Worm (Caenorhabditis elegans): Measurements from ENCODE around the gene C05G5.5.

C05G5.5 gene

DNA sequence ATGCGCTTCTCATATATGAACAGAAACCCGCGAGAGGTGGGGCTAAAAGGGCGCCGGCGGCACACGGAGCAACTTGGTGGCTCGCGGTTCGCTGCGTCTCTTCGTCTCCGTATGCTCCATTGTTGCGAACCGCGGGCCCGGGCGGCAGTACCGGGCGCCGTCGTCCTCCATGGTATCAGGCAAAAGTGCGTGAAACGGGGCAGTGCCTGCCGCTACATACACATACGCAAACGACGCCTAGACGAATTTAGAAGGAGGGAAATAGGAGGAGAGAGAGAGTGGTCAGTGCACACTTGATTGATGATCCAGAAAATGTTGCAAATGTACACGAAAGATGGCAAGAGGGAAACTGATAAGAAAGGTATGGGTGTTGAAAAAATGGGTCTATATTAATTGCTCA lies 16.4 kb downstream of the C05G5.5 start (continued):
- no peak for TF ChIP-seq xnd-1 (tag; optimal IDR thresholded peaks at IDR 0.05)

DNA sequence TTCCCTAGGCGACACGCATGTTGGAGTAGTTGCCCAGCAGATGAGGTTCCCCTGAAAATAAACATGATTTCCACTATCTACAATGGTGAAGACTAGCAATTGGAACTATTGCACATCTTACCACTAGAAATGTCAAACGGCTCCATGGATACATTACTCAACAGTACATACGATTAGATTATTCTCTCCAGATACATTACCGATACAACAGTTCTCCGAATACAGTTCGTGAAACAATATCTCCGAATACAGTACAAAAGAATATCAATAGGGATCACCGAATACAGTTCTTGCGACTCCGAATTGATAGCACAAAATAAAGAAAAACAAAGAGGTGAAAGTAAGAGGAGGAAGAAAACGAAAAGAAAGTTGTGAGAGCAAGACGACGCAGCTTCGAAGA lies 17.1 kb downstream of the C05G5.5 start, which contains the start of gene C05G5.7:
C05G5.7 (minus strand) TSS at position 1 of the 400 bp plus-strand sequence.
- TF ChIP-seq D2030.7 (GFP tag; IDR thresholded peaks at IDR 0.05), result no peak

DNA sequence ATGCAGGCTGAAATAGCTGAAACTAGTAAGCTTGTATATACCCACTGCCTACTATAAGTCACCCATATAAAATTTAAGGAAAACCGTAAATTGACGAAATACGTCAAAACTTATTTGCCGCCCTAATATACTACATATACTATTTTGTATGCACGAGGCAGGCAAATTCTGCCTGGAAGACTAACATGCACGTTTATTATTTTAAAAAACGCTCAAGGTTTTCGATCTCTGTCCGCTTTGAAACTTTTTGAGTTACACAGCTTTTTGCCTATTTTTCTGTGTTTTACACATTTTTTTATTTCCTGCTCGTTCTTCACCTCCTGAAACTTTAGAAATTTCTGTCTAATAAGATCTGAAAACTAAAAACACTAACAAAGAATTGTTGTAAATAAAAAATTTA lies 17.7 kb downstream of the C05G5.5 start:
- TF ChIP-seq bed-2 (GFP tag; IDR thresholded peaks at IDR 0.05) (no peak), nfyb-1 (GFP tag; IDR thresholded peaks at IDR 0.05) (no peak), ZK185.1 (tag; optimal IDR thresholded peaks at IDR 0.05; ENCODE audit: poor library complexity, severe bottlenecking) (no peak), ztf-22 (GFP tag; optimal IDR thresholded peaks at IDR 0.05) (no peak), ztf-28 (GFP tag; IDR thresholded peaks at IDR 0.05) (no peak), ztf-25 (GFP tag; IDR thresholded peaks at IDR 0.05) (no peak), nhr-27 (tag; optimal IDR thresholded peaks at IDR 0.05) (no peak)

DNA sequence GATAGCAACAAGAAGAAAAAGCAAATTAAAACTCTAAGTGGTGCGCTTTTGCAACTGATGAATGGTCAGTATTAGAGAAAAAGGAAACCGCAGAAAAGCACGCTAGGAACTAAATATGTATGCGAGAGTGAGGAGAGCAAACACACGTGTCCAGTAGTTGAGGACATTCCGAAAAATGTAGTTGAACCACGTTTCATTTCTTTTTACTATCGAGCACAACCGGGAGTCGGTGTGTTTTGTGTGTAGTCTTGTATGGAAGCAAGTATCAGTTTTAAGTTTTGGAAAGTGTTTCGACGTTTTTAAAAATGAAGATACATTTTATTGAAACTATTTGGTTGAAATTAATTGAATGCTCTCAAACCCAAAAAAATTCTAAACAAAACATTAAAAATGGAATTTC lies 20.9 kb downstream of the C05G5.5 start, which contains the start of gene C05G5.1:
C05G5.1 (minus strand) TSS at position 101 of the 400 bp plus-strand sequence.
- TF ChIP-seq madf-8 (GFP tag; conservative IDR thresholded peaks at IDR 0.05), result no peak

DNA sequence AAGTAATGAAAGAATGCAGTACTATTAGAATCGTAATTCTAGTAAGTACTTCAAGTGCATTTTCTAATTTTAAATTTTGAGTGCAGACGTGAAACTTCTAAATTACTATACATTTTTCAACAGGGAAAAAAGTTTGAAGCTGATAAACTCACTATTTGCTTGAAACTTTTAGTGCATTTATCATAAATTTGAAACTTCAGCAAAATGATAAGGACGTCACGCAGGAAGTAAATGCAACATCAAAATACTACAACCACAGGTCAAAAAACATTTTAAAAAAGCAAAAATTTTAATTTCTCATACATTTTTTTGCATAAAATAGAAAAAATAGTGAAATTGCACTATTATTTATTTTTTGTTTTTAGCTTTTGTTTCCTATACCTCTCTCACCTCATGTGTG lies 21.5 kb downstream of the C05G5.5 start:
- no peak for TF ChIP-seq nhr-179 (tag; optimal IDR thresholded peaks at IDR 0.05)
- no peak for TF ChIP-seq attf-3 (GFP tag; conservative IDR thresholded peaks at IDR 0.05)
- TF ChIP-seq ama-1 (optimal IDR thresholded peaks at IDR 0.05), result no peak
- no peak for TF ChIP-seq ama-1 (GFP tag; optimal IDR thresholded peaks at IDR 0.05)
- no peak for TF ChIP-seq lsl-1 (GFP tag; optimal IDR thresholded peaks at IDR 0.05)
- TF ChIP-seq akir-1 (GFP tag; optimal IDR thresholded peaks at IDR 0.05), result no peak
- no peak for TF ChIP-seq dpl-1 (GFP tag; optimal IDR thresholded peaks at IDR 0.05)
- no peak for TF ChIP-seq repo-1 (tag; optimal IDR thresholded peaks at IDR 0.05)
- TF ChIP-seq ceh-40 (GFP tag; IDR thresholded peaks at IDR 0.05), result no peak

DNA sequence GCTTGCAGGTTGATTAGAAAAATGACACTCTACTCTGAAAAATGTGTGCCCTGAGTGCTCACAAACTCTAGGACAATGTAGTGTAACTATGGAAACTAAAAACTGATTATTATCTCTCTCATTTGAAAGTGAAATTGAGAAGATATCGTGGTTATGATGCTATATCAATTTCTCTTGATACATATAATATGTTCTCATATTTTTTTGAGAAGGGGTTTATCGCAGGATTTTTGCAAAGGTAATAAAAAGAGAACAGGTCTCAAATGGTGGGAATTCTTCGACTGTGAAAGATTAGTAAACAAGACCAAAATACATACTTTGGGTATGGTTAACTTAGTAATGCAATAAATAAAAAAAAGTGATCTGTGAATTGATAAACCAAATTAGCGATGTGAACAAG lies 23.3 kb downstream of the C05G5.5 start:
- TF ChIP-seq nfyb-1 (GFP tag; IDR thresholded peaks at IDR 0.05) (no peak), ceh-79 (tag; optimal IDR thresholded peaks at IDR 0.05) (no peak), akir-1 (GFP tag; optimal IDR thresholded peaks at IDR 0.05) (no peak), ceh-100 (GFP tag; IDR thresholded peaks at IDR 0.05) (no peak), hrde-1 (tag; optimal IDR thresholded peaks at IDR 0.05; ENCODE audit: borderline replicate concordance) (no peak), hmg-1.2 (GFP tag; IDR thresholded peaks at IDR 0.05) (no peak), Y95B8A.8 (GFP tag; IDR thresholded peaks at IDR 0.05) (no peak), ccch-3 (GFP tag; optimal IDR thresholded peaks at IDR 0.05) (no peak), unc-62 (GFP tag; optimal IDR thresholded peaks at IDR 0.05) (no peak), T07F8.4 (tag; optimal IDR thresholded peaks at IDR 0.05) (no peak), mxl-1 (tag; optimal IDR thresholded peaks at IDR 0.05) (no peak)

DNA sequence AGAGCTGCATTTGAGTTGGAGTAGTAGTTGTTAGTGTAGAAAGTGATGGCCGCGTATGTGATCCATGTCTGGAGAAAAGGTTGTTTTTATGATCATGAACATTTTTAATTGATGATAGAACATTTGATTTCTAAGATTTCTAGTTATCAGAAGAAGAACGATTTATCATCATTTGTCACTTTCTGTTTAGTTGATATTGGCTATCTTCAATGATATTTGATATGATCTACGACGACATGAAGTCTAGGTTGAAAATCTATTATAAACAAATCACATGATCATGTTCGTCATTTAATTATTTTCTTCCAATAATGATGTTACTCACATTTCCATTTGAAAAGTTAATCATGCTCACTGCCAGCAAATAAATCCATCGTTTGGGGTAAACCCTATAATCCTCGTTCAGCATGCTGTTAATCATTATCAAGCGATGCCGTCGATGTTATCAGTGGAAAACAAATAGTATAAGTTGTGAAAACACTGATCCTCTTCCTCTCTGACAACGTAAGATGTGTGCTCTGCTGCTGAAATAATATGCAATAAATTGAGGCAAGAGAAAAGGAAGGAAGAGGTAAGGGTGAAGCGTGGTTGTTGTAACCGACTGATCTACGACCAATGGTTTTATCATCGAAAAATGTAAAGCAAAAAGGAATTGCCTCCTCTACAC lies 23.8 kb downstream of the C05G5.5 start:
- TF ChIP-seq madf-8 (GFP tag; conservative IDR thresholded peaks at IDR 0.05), result no peak
- no peak for TF ChIP-seq ceh-79 (tag; optimal IDR thresholded peaks at IDR 0.05)
- TF ChIP-seq unc-62 (GFP tag; optimal IDR thresholded peaks at IDR 0.05), result peak; percentile 10
- TF ChIP-seq nhr-80 (tag; optimal IDR thresholded peaks at IDR 0.05), result peak; percentile 51
